Fruit fly (Drosophila melanogaster): ENCODE results near the gene Cyp4s3.

Gene Cyp4s3

DNA sequence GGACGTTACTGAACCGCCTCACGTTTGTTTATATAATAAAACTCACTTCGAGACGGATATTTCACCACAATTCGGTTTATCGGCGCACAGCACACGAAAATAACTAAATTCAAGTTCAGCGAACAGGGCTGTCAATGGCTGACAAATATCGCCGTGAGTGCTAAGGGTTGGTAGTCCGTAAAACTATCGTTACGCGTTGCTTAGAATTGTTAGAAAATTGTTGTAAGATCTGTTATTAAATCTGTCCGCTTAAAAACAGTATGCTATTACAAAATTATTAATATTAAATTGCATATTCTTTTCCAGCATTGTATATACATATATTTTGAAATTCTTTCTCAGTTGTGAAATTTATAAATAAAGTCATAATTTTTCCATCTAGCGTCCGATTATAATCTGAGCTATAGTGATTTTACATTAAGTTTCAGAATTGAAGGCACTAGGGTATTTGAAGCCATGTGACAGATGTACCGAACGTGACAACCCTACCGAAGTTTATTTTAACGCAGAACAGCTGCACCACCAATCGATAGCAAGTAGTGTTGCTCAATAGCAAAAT is 31.7 kb downstream of the Cyp4s3 start, which contains the start of gene Cox17 (continued):
- TF ChIP-seq Ada2b (GFP tag; IDR thresholded peaks at IDR 0.05) (peak; percentile 48), CG11456 (GFP tag; IDR thresholded peaks at IDR 0.05) (peak; percentile 75; the same call in 2 of the 3 replicates), tll (GFP tag; optimal IDR thresholded peaks at IDR 0.05) (peak in 1 of 2 experiments; percentile 51), dan (GFP tag; IDR thresholded peaks at IDR 0.05) (no peak), phol (tag; optimal IDR thresholded peaks at IDR 0.05) (peak; percentile 89), Hr78 (GFP tag; optimal IDR thresholded peaks at IDR 0.05) (peak in 1 of 2 experiments; percentile 40), Bteb2 (GFP tag; optimal IDR thresholded peaks at IDR 0.05) (peak; percentile 41), Doc3 (GFP tag; IDR thresholded peaks at IDR 0.05; ENCODE audit: partially characterized antibody) (peak; percentile 75), CG12155 (GFP tag; optimal IDR thresholded peaks at IDR 0.05) (peak; percentile 78), ewg (GFP tag; optimal IDR thresholded peaks at IDR 0.05) (peak; percentile 75), CG7745 (tag; optimal IDR thresholded peaks at IDR 0.05) (no peak), Hr51 (GFP tag; optimal IDR thresholded peaks at IDR 0.05) (peak; percentile 59 to 82), croc (GFP tag; conservative IDR thresholded peaks at IDR 0.05) (peak; percentile 48), Hey (tag; optimal IDR thresholded peaks at IDR 0.05) (peak; percentile 36), CG9609 (GFP tag; optimal IDR thresholded peaks at IDR 0.05) (peak; percentile 57), pho (GFP tag; optimal IDR thresholded peaks at IDR 0.05) (peak; percentile 74), jumu (GFP tag; optimal IDR thresholded peaks at IDR 0.05) (peak; percentile 49), insv (GFP tag; optimal IDR thresholded peaks at IDR 0.05) (peak in 1 of 2 experiments; percentile 53), Fer3 (tag; optimal IDR thresholded peaks at IDR 0.05) (peak; percentile 73), Ssrp (tag; optimal IDR thresholded peaks at IDR 0.05) (peak; percentile 84), sob (GFP tag; IDR thresholded peaks at IDR 0.05) (peak; percentile 59; the same call in 1 of the 2 replicates), zfh1 (GFP tag; IDR thresholded peaks at IDR 0.05) (peak; percentile 51; the same call in 2 of the 3 replicates), CG7556 (GFP tag; optimal IDR thresholded peaks at IDR 0.05) (peak; percentile 86), Sry-δ (GFP tag; optimal IDR thresholded peaks at IDR 0.05) (peak; percentile 72), Ravus (GFP tag; IDR thresholded peaks at IDR 0.05) (no peak), CHES-1-like (GFP tag; optimal IDR thresholded peaks at IDR 0.05) (peak; percentile 10), unc-4 (GFP tag; IDR thresholded peaks at IDR 0.05; ENCODE audit: partially characterized antibody) (peak; percentile 76), Sox102F (GFP tag; optimal IDR thresholded peaks at IDR 0.05) (peak; percentile 78), Jarid2 (GFP tag; optimal IDR thresholded peaks at IDR 0.05) (peak; percentile 3), slou (GFP tag; optimal IDR thresholded peaks at IDR 0.05) (peak; percentile 85), CG18599 (GFP tag; optimal IDR thresholded peaks at IDR 0.05) (peak; percentile 83), CG13894 (tag; optimal IDR thresholded peaks at IDR 0.05) (peak; percentile 82), CG4707 (GFP tag; optimal IDR thresholded peaks at IDR 0.05) (peak; percentile 0), CG11504 (tag; optimal IDR thresholded peaks at IDR 0.05) (peak; percentile 86), MTF-1 (GFP tag; optimal IDR thresholded peaks at IDR 0.05; ENCODE audit: borderline replicate concordance) (no peak), CG16813 (GFP tag; IDR thresholded peaks at IDR 0.05; ENCODE audit: partially characterized antibody) (peak; percentile 70), hb (GFP tag; IDR thresholded peaks at IDR 0.05; ENCODE audit: partially characterized antibody) (peak; percentile 67; the same call in 1 of the 3 replicates), Hand (GFP tag; optimal IDR thresholded peaks at IDR 0.05) (peak; percentile 78), CG6791 (GFP tag; IDR thresholded peaks at IDR 0.05; ENCODE audit: partially characterized antibody) (peak; percentile 64; the same call in 2 of the 3 replicates), CG17829 (tag; optimal IDR thresholded peaks at IDR 0.05) (peak; percentile 82), CG5245 (GFP tag; optimal IDR thresholded peaks at IDR 0.05) (peak; percentile 65), gro (GFP tag; optimal IDR thresholded peaks at IDR 0.05) (peak; percentile 31), CG6175 (GFP tag; IDR thresholded peaks at IDR 0.05) (no peak), CG1832 (GFP tag; optimal IDR thresholded peaks at IDR 0.05) (no peak), grau (tag; optimal IDR thresholded peaks at IDR 0.05) (peak; percentile 86), Taf1 (GFP tag; IDR thresholded peaks at IDR 0.05) (peak; percentile 18; the same call in 1 of the 2 replicates), ham (GFP tag; IDR thresholded peaks at IDR 0.05) (no peak)

Data from whole organism, embryonic.